Fruit fly (Drosophila melanogaster) whole organism, embryonic: ENCODE data around the gene Claspin.

Experiments used
- BEAF-32 ChIP-seq: fragments of 200-800 bp; sonication (Bioruptor generic); optimal IDR thresholded peaks from 3 replicates; lab custom pipeline; 2017; ENCODE audit warnings: missing biosample characterization, missing genetic modification characterization, mild to moderate bottlenecking, moderate library complexity, missing genetic modification reagents
- CG10366 ChIP-seq: fragments of 200-800 bp; sonication (Bioruptor generic); IDR thresholded peaks from 2 replicates; pipeline ENCODE4 v1.3.6; 2022; ENCODE audit warnings: missing biosample characterization, missing genetic modification characterization
- CG10431 ChIP-seq: fragments of 200-800 bp; sonication (Bioruptor generic); optimal IDR thresholded peaks from 3 replicates; lab custom pipeline; 2018; ENCODE audit warnings: missing biosample characterization, mild to moderate bottlenecking, missing genetic modification characterization
- CG10543 ChIP-seq: fragments of 200-800 bp; sonication (Bioruptor generic); optimal IDR thresholded peaks from 3 replicates; lab custom pipeline; 2017; ENCODE audit warnings: missing biosample characterization, mild to moderate bottlenecking, missing genetic modification characterization, moderate library complexity
- CG10654 ChIP-seq: fragments of 200-800 bp; sonication (Bioruptor generic); optimal IDR thresholded peaks from 2 replicates; lab custom pipeline; 2016; ENCODE audit warnings: missing biosample characterization, missing genetic modification characterization
- CG11456 ChIP-seq: fragments of 200-800 bp; sonication (Bioruptor generic); IDR thresholded peaks from 3 replicates; pipeline ENCODE4 v1.3.6; 2022; ENCODE audit warnings: missing biosample characterization, missing genetic modification characterization
- CG1233 ChIP-seq: fragments of 200-800 bp; sonication (Bioruptor generic); optimal IDR thresholded peaks from 4 replicates; lab custom pipeline; 2018; ENCODE audit warnings: missing biosample characterization, mild to moderate bottlenecking, missing genetic modification characterization
- CG12391 ChIP-seq: fragments of 200-800 bp; sonication (Bioruptor generic); optimal IDR thresholded peaks from 3 replicates; lab custom pipeline; 2018; ENCODE audit warnings: missing biosample characterization, mild to moderate bottlenecking, missing genetic modification characterization, moderate library complexity
- CG14050 ChIP-seq: fragments of 200-800 bp; sonication (Bioruptor generic); IDR thresholded peaks from 3 replicates; pipeline ENCODE4 v1.3.6; 2022; ENCODE audit warnings: missing biosample characterization, missing genetic modification characterization
- CG14710 ChIP-seq: fragments of 200-800 bp; sonication (Bioruptor generic); optimal IDR thresholded peaks from 3 replicates; lab custom pipeline; 2019; ENCODE audit warnings: missing biosample characterization, mild to moderate bottlenecking, missing genetic modification characterization, moderate library complexity
- CG15269 ChIP-seq: fragments of 200-800 bp; sonication (Bioruptor generic); optimal IDR thresholded peaks from 2 replicates; lab custom pipeline; 2018; ENCODE audit warnings: missing biosample characterization, mild to moderate bottlenecking, missing genetic modification characterization, moderate library complexity
- CG15514 ChIP-seq: fragments of 200-800 bp; sonication (Bioruptor generic); optimal IDR thresholded peaks from 3 replicates; lab custom pipeline; 2017; ENCODE audit warnings: missing biosample characterization, missing genetic modification characterization, mild to moderate bottlenecking, moderate library complexity, missing genetic modification reagents
- CG1602 ChIP-seq: fragments of 200-800 bp; sonication (Bioruptor generic); optimal IDR thresholded peaks from 3 replicates; lab custom pipeline; 2016; ENCODE audit warnings: missing biosample characterization, missing genetic modification characterization
- CG2120 ChIP-seq: fragments of 200-800 bp; sonication (Bioruptor generic); optimal IDR thresholded peaks from 3 replicates; lab custom pipeline; 2016; ENCODE audit warnings: missing biosample characterization, missing genetic modification characterization
- CG30431 ChIP-seq: fragments of 200-800 bp; sonication (Bioruptor generic); optimal IDR thresholded peaks from 2 replicates; lab custom pipeline; 2017; ENCODE audit warnings: missing biosample characterization, missing genetic modification characterization
- CG3281 ChIP-seq: fragments of 200-800 bp; sonication (Bioruptor generic); optimal IDR thresholded peaks from 3 replicates; lab custom pipeline; 2017; ENCODE audit warnings: missing biosample characterization, mild to moderate bottlenecking, missing genetic modification characterization
- CG42726 ChIP-seq: fragments of 200-800 bp; sonication (Bioruptor generic); IDR thresholded peaks from 2 replicates; pipeline ENCODE4 v1.3.6; 2022; ENCODE audit warnings: missing biosample characterization, missing genetic modification characterization; ENCODE audit not compliant: partially characterized antibody
- CG5180 ChIP-seq: fragments of 200-800 bp; sonication (Bioruptor generic); optimal IDR thresholded peaks from 3 replicates; lab custom pipeline; 2017; ENCODE audit warnings: missing biosample characterization, missing genetic modification characterization, mild to moderate bottlenecking, moderate library complexity, missing genetic modification reagents
- CG7928 ChIP-seq: fragments of 200-800 bp; sonication (Bioruptor generic); optimal IDR thresholded peaks from 2 replicates; lab custom pipeline; 2017; ENCODE audit warnings: missing biosample characterization, mild to moderate bottlenecking, missing genetic modification characterization
- CHES-1-like ChIP-seq: fragments of 200-800 bp; sonication (Bioruptor generic); optimal IDR thresholded peaks from 2 replicates; lab custom pipeline; 2016; ENCODE audit warnings: missing biosample characterization, missing genetic modification characterization
- CoRest ChIP-seq: fragments of 200-800 bp; sonication (Bioruptor generic); optimal IDR thresholded peaks from 3 replicates; lab custom pipeline; 2018; ENCODE audit warnings: missing biosample characterization, mild to moderate bottlenecking, missing genetic modification characterization, moderate library complexity
- Fer3 ChIP-seq: fragments of 200-800 bp; sonication (Bioruptor generic); optimal IDR thresholded peaks from 2 replicates; lab custom pipeline; 2018; ENCODE audit warnings: missing biosample characterization, mild to moderate bottlenecking, missing genetic modification characterization, moderate library complexity
- Hr3 ChIP-seq: fragments of 200-800 bp; sonication (Bioruptor generic); optimal IDR thresholded peaks from 3 replicates; lab custom pipeline; 2016; ENCODE audit warnings: missing biosample characterization, missing genetic modification characterization
- Hr51 ChIP-seq, 2 experiments: fragments of 200-800 bp; sonication (Bioruptor generic); optimal IDR thresholded peaks; 2 replicates in 1 of 2; 3 replicates in 1 of 2; lab custom pipeline; 2016 to 2018; ENCODE audit warnings: missing biosample characterization in 2 of 2, missing genetic modification characterization in 2 of 2, mild to moderate bottlenecking in 1 of 2, moderate library complexity in 1 of 2
- Mes4 ChIP-seq: fragments of 200-800 bp; sonication (Bioruptor generic); optimal IDR thresholded peaks from 2 replicates; lab custom pipeline; 2016; ENCODE audit warnings: missing biosample characterization, missing genetic modification characterization
- NC2α ChIP-seq: fragments of 200-800 bp; sonication (Bioruptor generic); optimal IDR thresholded peaks from 2 replicates; lab custom pipeline; 2016; ENCODE audit warnings: missing biosample characterization, missing genetic modification characterization
- Nf-YA ChIP-seq: fragments of 200-800 bp; sonication (Bioruptor generic); IDR thresholded peaks from 2 replicates; pipeline ENCODE4 v1.3.6; 2022; ENCODE audit warnings: missing biosample characterization, missing genetic modification characterization
- Oli ChIP-seq: fragments of 200-800 bp; sonication (Bioruptor generic); optimal IDR thresholded peaks from 2 replicates; lab custom pipeline; 2018; ENCODE audit warnings: missing biosample characterization, mild to moderate bottlenecking, missing genetic modification characterization, moderate library complexity
- Opbp ChIP-seq: fragments of 200-800 bp; sonication (Bioruptor generic); IDR thresholded peaks from 3 replicates; pipeline ENCODE4 v1.3.6; 2022; ENCODE audit warnings: missing biosample characterization, missing genetic modification characterization; ENCODE audit not compliant: partially characterized antibody
- Poxn ChIP-seq: fragments of 200-800 bp; sonication (Bioruptor generic); IDR thresholded peaks from 2 replicates; pipeline ENCODE4 v1.3.6; 2022; ENCODE audit warnings: missing biosample characterization, missing genetic modification characterization
- Rfx ChIP-seq: fragments of 200-800 bp; sonication (Bioruptor generic); IDR thresholded peaks from 2 replicates; pipeline ENCODE4 v1.3.6; 2022; ENCODE audit warnings: missing biosample characterization, missing genetic modification characterization
- Sry-β ChIP-seq: fragments of 200-800 bp; sonication (Bioruptor generic); optimal IDR thresholded peaks from 2 replicates; lab custom pipeline; 2018; ENCODE audit warnings: missing biosample characterization, mild to moderate bottlenecking, missing genetic modification characterization, moderate library complexity
- Ssrp ChIP-seq: fragments of 200-800 bp; sonication (Bioruptor generic); optimal IDR thresholded peaks from 2 replicates; lab custom pipeline; 2018; ENCODE audit warnings: missing biosample characterization, mild to moderate bottlenecking, missing genetic modification characterization, moderate library complexity
- bcd ChIP-seq: fragments of 200-800 bp; sonication (Bioruptor generic); optimal IDR thresholded peaks from 2 replicates; lab custom pipeline; 2017; ENCODE audit warnings: missing biosample characterization, mild to moderate bottlenecking, missing genetic modification characterization
- chn ChIP-seq: fragments of 200-800 bp; sonication (Bioruptor generic); optimal IDR thresholded peaks from 2 replicates; lab custom pipeline; 2016; ENCODE audit warnings: missing biosample characterization, missing genetic modification characterization
- da ChIP-seq: fragments of 200-800 bp; sonication (Bioruptor generic); optimal IDR thresholded peaks from 2 replicates; lab custom pipeline; 2016; ENCODE audit warnings: missing biosample characterization, missing genetic modification characterization
- dimm ChIP-seq: fragments of 200-800 bp; sonication (Bioruptor generic); IDR thresholded peaks from 2 replicates; pipeline ENCODE4 v1.3.6; 2022; ENCODE audit warnings: missing biosample characterization, missing genetic modification characterization
- dm ChIP-seq: fragments of 200-800 bp; sonication (Bioruptor generic); optimal IDR thresholded peaks from 3 replicates; lab custom pipeline; 2016; ENCODE audit warnings: missing biosample characterization, missing genetic modification characterization
- emc ChIP-seq: fragments of 200-800 bp; sonication (Bioruptor generic); optimal IDR thresholded peaks from 2 replicates; lab custom pipeline; 2016; ENCODE audit warnings: missing biosample characterization, missing genetic modification characterization
- fru ChIP-seq: fragments of >200 bp; optimal IDR thresholded peaks from 2 replicates; lab custom pipeline; 2017
- gsb-n ChIP-seq: fragments of 200-800 bp; sonication (Bioruptor generic); optimal IDR thresholded peaks from 3 replicates; lab custom pipeline; 2018; ENCODE audit warnings: missing biosample characterization, mild to moderate bottlenecking, missing genetic modification characterization
- lilli ChIP-seq: fragments of 200-800 bp; sonication (Bioruptor generic); optimal IDR thresholded peaks from 3 replicates; lab custom pipeline; 2016; ENCODE audit warnings: missing biosample characterization, missing genetic modification characterization
- lov ChIP-seq, 2 experiments: fragments of 200-800 bp in 1 of 2; fragments of >200 bp in 1 of 2; sonication (Bioruptor generic) in 1 of 2; IDR thresholded peaks in 1 of 2; optimal IDR thresholded peaks in 1 of 2; 2 replicates in 1 of 2; 3 replicates in 1 of 2; pipeline versions ENCODE4 v1.3.6 to Lab custom; 2017 to 2022; ENCODE audit warnings: missing biosample characterization in 1 of 2, missing genetic modification characterization in 1 of 2
- mam ChIP-seq: fragments of 200-800 bp; sonication (Bioruptor generic); optimal IDR thresholded peaks from 3 replicates; lab custom pipeline; 2016; ENCODE audit warnings: missing biosample characterization, missing genetic modification characterization
- otp ChIP-seq: fragments of 200-800 bp; sonication (Bioruptor generic); IDR thresholded peaks from 3 replicates; pipeline ENCODE4, ENCODE4 v1.3.6; 2022; ENCODE audit warnings: missing biosample characterization, missing genetic modification characterization
- rib ChIP-seq: fragments of 200-800 bp; sonication (Bioruptor generic); IDR thresholded peaks from 2 replicates; pipeline ENCODE4 v1.3.6; 2022; ENCODE audit warnings: missing biosample characterization, missing genetic modification characterization
- stc ChIP-seq: fragments of 200-800 bp; sonication (Bioruptor generic); IDR thresholded peaks from 2 replicates; pipeline ENCODE4 v1.3.6; 2022; ENCODE audit warnings: missing biosample characterization, missing genetic modification characterization
- tgo ChIP-seq: fragments of 200-800 bp; sonication (Bioruptor generic); IDR thresholded peaks from 3 replicates; pipeline ENCODE4 v1.3.6; 2022; ENCODE audit warnings: missing biosample characterization, missing genetic modification characterization
- tup ChIP-seq: fragments of 200-800 bp; sonication (Bioruptor generic); optimal IDR thresholded peaks from 2 replicates; lab custom pipeline; 2016; ENCODE audit warnings: missing biosample characterization, mild to moderate bottlenecking, missing genetic modification characterization, moderate library complexity
- vnd ChIP-seq: fragments of 200-800 bp; sonication (Bioruptor generic); IDR thresholded peaks from 3 replicates; pipeline ENCODE4 v1.3.6; 2022; ENCODE audit warnings: missing biosample characterization, missing genetic modification characterization; ENCODE audit not compliant: partially characterized antibody

Claspin gene

DNA sequence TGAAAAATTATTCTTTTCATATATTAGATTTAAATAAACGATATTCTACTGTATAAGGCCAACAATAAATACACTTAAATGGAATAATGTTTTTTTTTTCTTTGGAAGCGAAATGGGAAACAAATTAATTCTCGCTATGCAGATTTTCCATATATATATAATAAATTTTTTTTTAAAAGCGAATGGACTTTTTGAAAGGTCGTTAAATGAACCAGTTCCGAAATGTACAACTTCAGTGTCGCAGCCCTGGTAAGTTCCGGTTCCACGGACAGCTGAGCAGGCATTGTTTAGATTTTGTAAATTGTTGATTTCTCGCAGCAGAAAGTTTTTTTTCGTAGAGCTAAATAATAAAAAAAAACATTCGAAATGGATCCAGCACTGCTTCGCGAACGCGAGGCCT, 26.5 kb upstream of the Claspin start, which contains the start of gene TfIIEbeta (continued):
- TF ChIP-seq BEAF-32 (GFP tag; lab: Kevin White, UChicago) (peak; percentile 1), chn (GFP tag; lab: Kevin White, UChicago) (no peak), fru (lab: Kevin White, UChicago) (no peak), vnd (no peak), CHES-1-like (GFP tag; lab: Kevin White, UChicago) (no peak), CG5180 (GFP tag; lab: Kevin White, UChicago) (no peak), mam (GFP tag; lab: Kevin White, UChicago) (no peak), CG11456 (GFP tag; lab: Robert Waterston, UW) (no peak), Poxn (no peak), CG3281 (peak; percentile 51), CG12391 (peak; percentile 60), CG14710 (tag; lab: Kevin White, UChicago) (peak; percentile 49), rib (no peak), NC2α (GFP tag; lab: Kevin White, UChicago) (no peak), CG30431 (GFP tag; lab: Kevin White, UChicago) (no peak), CoRest (tag; lab: Kevin White, UChicago) (peak; percentile 42), tup (GFP tag; lab: Kevin White, UChicago) (no peak), CG2120 (peak; percentile 38), CG7928 (GFP tag; lab: Kevin White, UChicago) (peak; percentile 95), CG14050 (GFP tag; lab: Robert Waterston, UW) (peak; percentile 24; the same call in 1 of the 3 replicates), CG10543 (GFP tag; lab: Kevin White, UChicago) (no peak), Ssrp (tag; lab: Kevin White, UChicago) (peak; percentile 27), CG10654 (GFP tag; lab: Kevin White, UChicago) (peak; percentile 5), bcd (GFP tag; lab: Kevin White, UChicago) (peak; percentile 20), otp (GFP tag; lab: Robert Waterston, UW) (no peak), CG15269 (peak; percentile 34), lov (optimal IDR thresholded peaks at IDR 0.05; lab: Kevin White, UChicago) (no peak), lov (GFP tag; IDR thresholded peaks at IDR 0.05; lab: Robert Waterston, UW) (no peak), CG10431 (peak; percentile 25), stc (GFP tag; lab: Robert Waterston, UW) (peak; percentile 7; the same call in 1 of the 2 replicates), Nf-YA (no peak), CG1602 (GFP tag; lab: Kevin White, UChicago) (peak; percentile 9), CG15514 (GFP tag; lab: Kevin White, UChicago) (peak; percentile 100), CG10366 (GFP tag; lab: Robert Waterston, UW) (peak; percentile 28), Mes4 (GFP tag; lab: Kevin White, UChicago) (no peak), gsb-n (tag; lab: Kevin White, UChicago) (peak; percentile 30), da (GFP tag; lab: Kevin White, UChicago) (no peak), Rfx (GFP tag; lab: Robert Waterston, UW) (0 out of 2 replicates have a peak, but pooled peaks have one; percentile 30), Opbp (GFP tag; lab: Robert Waterston, UW) (no peak), emc (GFP tag; lab: Kevin White, UChicago) (no peak), tgo (GFP tag; lab: Robert Waterston, UW) (peak; percentile 28; the same call in 1 of the 3 replicates), dimm (no peak), dm (GFP tag; lab: Kevin White, UChicago) (no peak), Sry-β (GFP tag; lab: Kevin White, UChicago) (peak; percentile 25), lilli (GFP tag; lab: Kevin White, UChicago) (peak; percentile 13), Oli (tag; lab: Kevin White, UChicago) (peak; percentile 25), Hr51 (GFP tag; optimal IDR thresholded peaks at IDR 0.05; lab: Kevin White, UChicago) (no peak), CG42726 (GFP tag; lab: Robert Waterston, UW) (peak; percentile 6; the same call in 1 of the 2 replicates), Fer3 (peak; percentile 46), Hr3 (peak; percentile 14), CG1233 (peak; percentile 37)
